Fruit fly (Drosophila melanogaster) whole organism, embryonic: ENCODE data around the gene CG43797.

Source experiments
- Atf-2 ChIP-seq: fragments of 200-800 bp; sonication (Bioruptor generic); optimal IDR thresholded peaks from 2 replicates; lab custom pipeline; 2016; ENCODE audit warnings: missing biosample characterization, missing genetic modification characterization
- CG10267 ChIP-seq: fragments of 200-800 bp; sonication (Bioruptor generic); optimal IDR thresholded peaks from 2 replicates; lab custom pipeline; 2018; ENCODE audit warnings: missing biosample characterization, mild to moderate bottlenecking, missing genetic modification characterization, moderate library complexity
- CG10565 ChIP-seq: fragments of 200-800 bp; sonication (Bioruptor generic); optimal IDR thresholded peaks from 3 replicates; lab custom pipeline; 2016; ENCODE audit warnings: missing biosample characterization, mild to moderate bottlenecking, missing genetic modification characterization
- CG12155 ChIP-seq: fragments of 200-800 bp; sonication (Bioruptor generic); optimal IDR thresholded peaks from 3 replicates; lab custom pipeline; 2016; ENCODE audit warnings: missing biosample characterization, missing genetic modification characterization
- CG15514 ChIP-seq: fragments of 200-800 bp; sonication (Bioruptor generic); optimal IDR thresholded peaks from 3 replicates; lab custom pipeline; 2017; ENCODE audit warnings: missing biosample characterization, missing genetic modification characterization, mild to moderate bottlenecking, moderate library complexity, missing genetic modification reagents
- CG15696 ChIP-seq: fragments of 200-800 bp; sonication (Bioruptor generic); optimal IDR thresholded peaks from 2 replicates; lab custom pipeline; 2019; ENCODE audit warnings: missing biosample characterization, mild to moderate bottlenecking, missing genetic modification characterization, moderate library complexity
- CG1602 ChIP-seq: fragments of 200-800 bp; sonication (Bioruptor generic); optimal IDR thresholded peaks from 3 replicates; lab custom pipeline; 2016; ENCODE audit warnings: missing biosample characterization, missing genetic modification characterization
- CG17385 ChIP-seq: fragments of 200-800 bp; sonication (Bioruptor generic); optimal IDR thresholded peaks from 3 replicates; lab custom pipeline; 2018; ENCODE audit warnings: missing biosample characterization, mild to moderate bottlenecking, missing genetic modification characterization
- CG1832 ChIP-seq: fragments of 200-800 bp; sonication (Bioruptor generic); optimal IDR thresholded peaks from 2 replicates; lab custom pipeline; 2017; ENCODE audit warnings: missing biosample characterization, mild to moderate bottlenecking, missing genetic modification characterization, inconsistent platforms
- CG2889 ChIP-seq: fragments of 200-800 bp; sonication (Bioruptor generic); IDR thresholded peaks from 3 replicates; pipeline ENCODE4 v1.3.6; 2022; ENCODE audit warnings: missing biosample characterization, missing genetic modification characterization
- CG31441 ChIP-seq: fragments of 200-800 bp; sonication (Bioruptor generic); IDR thresholded peaks from 2 replicates; pipeline ENCODE4 v1.3.6; 2022; ENCODE audit warnings: missing biosample characterization, missing genetic modification characterization
- CG43689 ChIP-seq: fragments of 200-800 bp; sonication (Bioruptor generic); IDR thresholded peaks from 2 replicates; pipeline ENCODE4 v1.3.6; 2022; ENCODE audit warnings: missing biosample characterization, missing genetic modification characterization
- CG6765 ChIP-seq: fragments of 200-800 bp; sonication (Bioruptor generic); optimal IDR thresholded peaks from 3 replicates; lab custom pipeline; 2017; ENCODE audit warnings: missing biosample characterization, mild to moderate bottlenecking, missing genetic modification characterization
- CG9215 ChIP-seq: fragments of 200-800 bp; sonication (Bioruptor generic); IDR thresholded peaks from 2 replicates; pipeline ENCODE4 v1.3.6; 2022; ENCODE audit warnings: missing biosample characterization, missing genetic modification characterization
- CG9817 ChIP-seq: fragments of 200-800 bp; sonication (Bioruptor generic); optimal IDR thresholded peaks from 2 replicates; lab custom pipeline; 2018; ENCODE audit warnings: missing biosample characterization, mild to moderate bottlenecking, missing genetic modification characterization, moderate library complexity
- CG9876 ChIP-seq: fragments of 200-800 bp; sonication (Bioruptor generic); optimal IDR thresholded peaks from 2 replicates; lab custom pipeline; 2016; ENCODE audit warnings: missing biosample characterization, missing genetic modification characterization
- CoRest ChIP-seq: fragments of 200-800 bp; sonication (Bioruptor generic); optimal IDR thresholded peaks from 3 replicates; lab custom pipeline; 2018; ENCODE audit warnings: missing biosample characterization, mild to moderate bottlenecking, missing genetic modification characterization, moderate library complexity
- D19A ChIP-seq: fragments of 200-800 bp; optimal IDR thresholded peaks from 3 replicates; lab custom pipeline; 2019; ENCODE audit warnings: missing biosample characterization, mild to moderate bottlenecking, missing genetic modification characterization, moderate library complexity
- Dek ChIP-seq: fragments of 200-800 bp; sonication (Bioruptor generic); optimal IDR thresholded peaks from 3 replicates; lab custom pipeline; 2019; ENCODE audit warnings: missing biosample characterization, mild to moderate bottlenecking, missing genetic modification characterization, moderate library complexity
- Eip74EF ChIP-seq, 2 experiments: fragments of 200-800 bp in 1 of 2; fragments of >200 bp in 1 of 2; sonication (Bioruptor generic) in 1 of 2; optimal IDR thresholded peaks; 2 replicates each; lab custom pipeline; 2017 to 2019; ENCODE audit warnings: missing biosample characterization in 2 of 2, missing genetic modification characterization in 2 of 2, mild to moderate bottlenecking in 1 of 2, moderate library complexity in 1 of 2
- Mrtf ChIP-seq: fragments of 200-800 bp; sonication (Bioruptor generic); IDR thresholded peaks from 3 replicates; pipeline ENCODE4 v1.3.6; 2022; ENCODE audit warnings: missing biosample characterization, missing genetic modification characterization
- Side ChIP-seq: fragments of 200-800 bp; sonication (Bioruptor generic); optimal IDR thresholded peaks from 2 replicates; lab custom pipeline; 2016; ENCODE audit warnings: missing biosample characterization, missing genetic modification characterization
- Sin3A ChIP-seq: fragments of >200 bp; optimal IDR thresholded peaks from 2 replicates; lab custom pipeline; 2018
- Sox100B ChIP-seq: fragments of 200-800 bp; sonication (Bioruptor generic); optimal IDR thresholded peaks from 3 replicates; lab custom pipeline; 2018; ENCODE audit warnings: missing biosample characterization, mild to moderate bottlenecking, missing genetic modification characterization
- Taf1 ChIP-seq: fragments of 200-800 bp; sonication (Bioruptor generic); IDR thresholded peaks from 2 replicates; pipeline ENCODE4 v1.3.6; 2022; ENCODE audit warnings: missing biosample characterization, missing genetic modification characterization
- Tbp ChIP-seq: fragments of >200 bp; optimal IDR thresholded peaks from 2 replicates; lab custom pipeline; 2018; ENCODE audit warnings: missing biosample characterization, missing genetic modification characterization
- Xrp1 ChIP-seq: fragments of 200-800 bp; sonication (Bioruptor generic); IDR thresholded peaks from 2 replicates; pipeline ENCODE4 v1.3.6; 2022; ENCODE audit warnings: missing biosample characterization, missing genetic modification characterization
- YL-1 ChIP-seq: fragments of 200-800 bp; sonication (Bioruptor generic); optimal IDR thresholded peaks from 3 replicates; lab custom pipeline; 2017; ENCODE audit warnings: missing biosample characterization, mild to moderate bottlenecking, missing genetic modification characterization
- aop ChIP-seq: fragments of 200-800 bp; sonication (Bioruptor generic); IDR thresholded peaks from 2 replicates; pipeline ENCODE4 v1.3.6; 2022; ENCODE audit warnings: missing biosample characterization, missing genetic modification characterization
- dan ChIP-seq: fragments of 200-800 bp; sonication (Bioruptor generic); IDR thresholded peaks from 2 replicates; pipeline ENCODE4 v1.3.6; 2022; ENCODE audit warnings: missing biosample characterization, missing genetic modification characterization
- dati ChIP-seq: fragments of 200-800 bp; sonication (Bioruptor generic); IDR thresholded peaks from 2 replicates; pipeline ENCODE4 v1.3.6; 2022; ENCODE audit warnings: missing biosample characterization, missing genetic modification characterization
- dpn ChIP-seq, 2 experiments: fragments of 200-800 bp; sonication (Bioruptor generic); optimal IDR thresholded peaks; 3 replicates each; lab custom pipeline; 2016; ENCODE audit warnings: missing biosample characterization in 2 of 2, missing genetic modification characterization in 2 of 2
- fd102C ChIP-seq: fragments of 200-800 bp; sonication (Bioruptor generic); optimal IDR thresholded peaks from 2 replicates; lab custom pipeline; 2018; ENCODE audit warnings: missing biosample characterization, mild to moderate bottlenecking, missing genetic modification characterization, moderate library complexity
- ftz-f1 ChIP-seq: fragments of 200-800 bp; sonication (Bioruptor generic); optimal IDR thresholded peaks from 2 replicates; lab custom pipeline; 2016; ENCODE audit warnings: missing biosample characterization, missing genetic modification characterization
- grn ChIP-seq: fragments of 200-800 bp; sonication (Bioruptor generic); optimal IDR thresholded peaks from 3 replicates; lab custom pipeline; 2017; ENCODE audit warnings: missing biosample characterization, missing genetic modification characterization
- jing ChIP-seq: fragments of 200-800 bp; sonication (Bioruptor generic); optimal IDR thresholded peaks from 2 replicates; lab custom pipeline; 2018; ENCODE audit warnings: missing biosample characterization, mild to moderate bottlenecking, missing genetic modification characterization
- lab ChIP-seq: fragments of 200-800 bp; sonication (Bioruptor generic); optimal IDR thresholded peaks from 3 replicates; lab custom pipeline; 2017; ENCODE audit warnings: missing biosample characterization, missing genetic modification characterization, mild to moderate bottlenecking, moderate library complexity, missing genetic modification reagents
- lov ChIP-seq, 2 experiments: fragments of 200-800 bp in 1 of 2; fragments of >200 bp in 1 of 2; sonication (Bioruptor generic) in 1 of 2; IDR thresholded peaks in 1 of 2; optimal IDR thresholded peaks in 1 of 2; 2 replicates in 1 of 2; 3 replicates in 1 of 2; pipeline versions ENCODE4 v1.3.6 to Lab custom; 2017 to 2022; ENCODE audit warnings: missing biosample characterization in 1 of 2, missing genetic modification characterization in 1 of 2
- prd ChIP-seq, 3 experiments: fragments of >200 bp in 2 of 3; fragments of 200-800 bp in 1 of 3; sonication (Bioruptor generic) in 1 of 3; optimal IDR thresholded peaks in 2 of 3; IDR thresholded peaks in 1 of 3; 2 replicates in 2 of 3; 3 replicates in 1 of 3; pipeline versions ENCODE4 v1.3.6 to Lab custom; 2017 to 2022; ENCODE audit warnings: missing biosample characterization in 1 of 3, missing genetic modification characterization in 1 of 3
- pum ChIP-seq: fragments of 200-800 bp; sonication (Bioruptor generic); optimal IDR thresholded peaks from 2 replicates; lab custom pipeline; 2016; ENCODE audit warnings: missing biosample characterization, missing genetic modification characterization
- run ChIP-seq: fragments of 200-800 bp; sonication (Bioruptor generic); optimal IDR thresholded peaks from 3 replicates; lab custom pipeline; 2018; ENCODE audit warnings: missing biosample characterization, mild to moderate bottlenecking, missing genetic modification characterization
- so ChIP-seq: fragments of 200-800 bp; sonication (Bioruptor generic); IDR thresholded peaks from 3 replicates; pipeline ENCODE4 v1.3.6; 2022; ENCODE audit warnings: missing biosample characterization, missing genetic modification characterization
- tin ChIP-seq: fragments of 200-800 bp; sonication (Bioruptor generic); optimal IDR thresholded peaks from 3 replicates; lab custom pipeline; 2016; ENCODE audit warnings: missing biosample characterization, missing genetic modification characterization
- tna ChIP-seq: fragments of 200-800 bp; sonication (Bioruptor generic); IDR thresholded peaks from 2 replicates; pipeline ENCODE4 v1.3.6; 2022; ENCODE audit warnings: missing biosample characterization, missing genetic modification characterization; ENCODE audit not compliant: partially characterized antibody
- trem ChIP-seq: fragments of 200-800 bp; optimal IDR thresholded peaks from 3 replicates; lab custom pipeline; 2019; ENCODE audit warnings: missing biosample characterization, mild to moderate bottlenecking, missing genetic modification characterization, moderate library complexity
- vnd ChIP-seq: fragments of 200-800 bp; sonication (Bioruptor generic); IDR thresholded peaks from 3 replicates; pipeline ENCODE4 v1.3.6; 2022; ENCODE audit warnings: missing biosample characterization, missing genetic modification characterization; ENCODE audit not compliant: partially characterized antibody
- wek ChIP-seq: fragments of 200-800 bp; sonication (Bioruptor generic); optimal IDR thresholded peaks from 3 replicates; lab custom pipeline; 2018; ENCODE audit warnings: missing biosample characterization, mild to moderate bottlenecking, missing genetic modification characterization, moderate library complexity
- z ChIP-seq: fragments of 200-800 bp; sonication (Bioruptor generic); IDR thresholded peaks from 3 replicates; pipeline ENCODE4 v1.3.6; 2022; ENCODE audit warnings: missing biosample characterization, missing genetic modification characterization

Gene CG43797

DNA sequence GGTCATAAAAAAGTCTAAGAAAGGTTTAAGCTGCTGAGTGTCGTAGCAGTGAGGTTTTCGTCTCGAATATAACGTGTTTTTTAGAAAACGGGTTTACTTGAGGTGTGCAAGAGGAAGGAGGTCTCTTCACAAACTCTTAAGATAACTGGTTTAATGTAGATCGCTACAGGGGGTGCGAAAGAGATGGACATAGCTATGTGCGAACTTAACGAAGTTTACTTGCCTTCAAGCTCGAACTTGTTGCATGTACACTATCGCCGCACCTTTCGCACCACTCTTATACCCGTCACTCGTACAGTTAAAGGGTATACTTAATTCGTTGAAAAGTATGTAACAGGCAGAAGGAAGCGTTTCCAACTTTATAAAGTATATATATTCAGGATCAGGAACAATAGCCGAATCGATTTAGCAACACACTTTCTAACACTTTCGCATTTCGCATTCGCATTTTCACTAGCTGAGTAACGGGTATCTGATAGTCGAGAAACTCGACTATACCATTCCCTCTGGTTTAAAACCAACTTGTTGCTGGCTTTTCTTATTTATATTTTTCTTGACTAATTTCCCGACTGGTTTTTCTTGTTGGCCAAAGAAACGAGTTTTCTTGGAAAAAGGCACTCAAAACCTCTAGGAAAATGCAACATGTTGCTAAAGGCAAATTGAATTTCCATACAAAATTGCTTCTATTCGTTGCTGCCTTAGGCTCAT is 30.6 kb downstream of the CG43797 start (continued):
- TF ChIP-seq vnd (GFP tag; lab: Robert Waterston, UW) = peak; percentile 85
- peak; percentile 77 for TF ChIP-seq CG15696 (tag; lab: Kevin White, UChicago)
- TF ChIP-seq aop (GFP tag; lab: Robert Waterston, UW) = peak; percentile 77; the same call in 1 of the 2 replicates
- TF ChIP-seq dati (GFP tag; lab: Robert Waterston, UW) = peak; percentile 75
- peak; percentile 82 to 85 for TF ChIP-seq dpn (GFP tag; optimal IDR thresholded peaks at IDR 0.05; lab: Kevin White, UChicago)
- peak; percentile 89 for TF ChIP-seq CG31441
- TF ChIP-seq fd102C (GFP tag; lab: Kevin White, UChicago) = peak; percentile 29
- no peak for TF ChIP-seq Tbp (GFP tag; lab: Kevin White, UChicago)
- peak; percentile 78 for TF ChIP-seq Side (GFP tag; lab: Kevin White, UChicago)
- TF ChIP-seq ftz-f1 (GFP tag; lab: Kevin White, UChicago) = no peak
- TF ChIP-seq YL-1 (GFP tag; lab: Kevin White, UChicago) = no peak
- TF ChIP-seq prd (optimal IDR thresholded peaks at IDR 0.05; lab: Kevin White, UChicago) = no peak
- peak; percentile 91 for TF ChIP-seq prd (GFP tag; IDR thresholded peaks at IDR 0.05; lab: Robert Waterston, UW)
- peak; percentile 64 for TF ChIP-seq CG9817
- TF ChIP-seq Eip74EF (GFP tag; optimal IDR thresholded peaks at IDR 0.05; lab: Kevin White, UChicago) = peak in 1 of 2 experiments; percentile 73
- peak; percentile 49 for TF ChIP-seq CG1832 (GFP tag; lab: Kevin White, UChicago)
- TF ChIP-seq Dek (tag; lab: Kevin White, UChicago) = peak; percentile 64
- peak; percentile 64 for TF ChIP-seq CG9876 (GFP tag; lab: Kevin White, UChicago)
- peak; percentile 94 for TF ChIP-seq D19A
- TF ChIP-seq Atf-2 (GFP tag; lab: Kevin White, UChicago) = peak; percentile 71
- TF ChIP-seq CG12155 (GFP tag; lab: Kevin White, UChicago) = peak; percentile 62
- TF ChIP-seq dan = no peak
- TF ChIP-seq jing = peak; percentile 18
- peak; percentile 85 for TF ChIP-seq pum (GFP tag; lab: Kevin White, UChicago)
- TF ChIP-seq Sin3A (lab: Kevin White, UChicago) = no peak
- TF ChIP-seq Mrtf (GFP tag; lab: Robert Waterston, UW) = peak; percentile 90
- TF ChIP-seq wek (GFP tag; lab: Kevin White, UChicago) = peak; percentile 36
- TF ChIP-seq tna (GFP tag; lab: Robert Waterston, UW) = peak; percentile 93
- peak; percentile 84 for TF ChIP-seq tin (GFP tag; lab: Kevin White, UChicago)
- 0 out of 3 replicates have a peak, but pooled peaks have one; percentile 49 for TF ChIP-seq z (GFP tag; lab: Robert Waterston, UW)
- TF ChIP-seq so = peak; percentile 68; the same call in 1 of the 3 replicates
- peak; percentile 91 for TF ChIP-seq CoRest (tag; lab: Kevin White, UChicago)
- no peak; the same call in 1 of the 2 replicates for TF ChIP-seq CG9215
- peak; percentile 50 for TF ChIP-seq CG43689 (GFP tag; lab: Robert Waterston, UW)
- TF ChIP-seq CG15514 (GFP tag; lab: Kevin White, UChicago) = peak; percentile 40
- TF ChIP-seq lab = peak; percentile 75
- peak; percentile 73 for TF ChIP-seq CG10267 (tag; lab: Kevin White, UChicago)
- no peak for TF ChIP-seq lov (optimal IDR thresholded peaks at IDR 0.05; lab: Kevin White, UChicago)
- peak; percentile 86 for TF ChIP-seq lov (GFP tag; IDR thresholded peaks at IDR 0.05; lab: Robert Waterston, UW)
- peak; percentile 33 for TF ChIP-seq run (tag; lab: Kevin White, UChicago)
- TF ChIP-seq CG17385 = peak; percentile 82
- no peak for TF ChIP-seq CG6765 (GFP tag; lab: Kevin White, UChicago)
- peak; percentile 74 for TF ChIP-seq trem
- TF ChIP-seq grn = no peak
- TF ChIP-seq Taf1 (GFP tag; lab: Robert Waterston, UW) = peak; percentile 21; the same call in 1 of the 2 replicates
- TF ChIP-seq Xrp1 (GFP tag; lab: Robert Waterston, UW) = peak; percentile 94
- peak; percentile 41; the same call in 1 of the 3 replicates for TF ChIP-seq CG2889 (GFP tag; lab: Robert Waterston, UW)
- peak; percentile 44 for TF ChIP-seq CG10565 (GFP tag; lab: Kevin White, UChicago)
- TF ChIP-seq Sox100B (GFP tag; lab: Kevin White, UChicago) = peak; percentile 78
- peak; percentile 79 for TF ChIP-seq CG1602
